Worm (Caenorhabditis elegans): Measurements from ENCODE around the gene lys-2.

DNA sequence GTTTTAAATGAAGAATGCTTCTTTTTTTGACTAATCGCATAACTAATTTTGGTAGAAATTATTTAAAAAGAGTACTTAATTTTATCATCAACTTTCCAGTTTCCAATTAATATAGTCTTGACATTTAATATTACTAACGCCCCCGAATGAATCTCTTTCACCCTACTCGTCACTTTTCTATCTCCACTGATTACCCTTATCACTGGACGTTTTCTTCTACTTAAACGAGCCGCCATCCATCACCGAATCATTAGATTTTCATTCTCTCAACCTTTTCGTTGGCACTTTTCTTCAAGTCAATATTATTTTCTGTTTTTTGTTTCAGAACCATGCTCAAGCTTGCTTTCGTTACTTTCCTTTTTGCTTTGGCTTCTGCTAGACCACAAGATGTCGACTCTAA is 3.7 kb downstream of the lys-2 start, which contains the start of gene lys-1:
- TF ChIP-seq egrh-3 (GFP tag; IDR thresholded peaks at IDR 0.05): no peak
- TF ChIP-seq atf-7 (tag; optimal IDR thresholded peaks at IDR 0.05): no peak
- no peak for TF ChIP-seq bed-2 (GFP tag; IDR thresholded peaks at IDR 0.05)
- no peak for TF ChIP-seq mcd-1 (GFP tag; IDR thresholded peaks at IDR 0.05)
- no peak for TF ChIP-seq ekl-4 (GFP tag; IDR thresholded peaks at IDR 0.05)
- TF ChIP-seq attf-6 (GFP tag; IDR thresholded peaks at IDR 0.05): no peak
- TF ChIP-seq F37B4.10 (GFP tag; IDR thresholded peaks at IDR 0.05): no peak
- TF ChIP-seq hlh-26 (GFP tag; conservative IDR thresholded peaks at IDR 0.05): no peak
- TF ChIP-seq ceh-40 (GFP tag; IDR thresholded peaks at IDR 0.05): no peak
- TF ChIP-seq F57A8.1 (GFP tag; optimal IDR thresholded peaks at IDR 0.05): no peak
- TF ChIP-seq somi-1 (GFP tag; optimal IDR thresholded peaks at IDR 0.05): no peak
- TF ChIP-seq chd-7 (tag; optimal IDR thresholded peaks at IDR 0.05): no peak

Measured in whole organism, young adult.